Worm (Caenorhabditis elegans): ENCODE data around the gene ntl-9.
A peak's percentile ranks its signal among the peaks of the same experiment; 100 is the strongest.

Gene ntl-9

ce11 chrIII:4986790-4987259, 42.5 kb downstream of the ntl-9 start, which contains the start of the genes C27F2.10 and wdr-60 (continued):
- no peak for TF ChIP-seq gmeb-2 (tag; optimal IDR thresholded peaks at IDR 0.05)
- no peak for TF ChIP-seq C38D4.7 (GFP tag; optimal IDR thresholded peaks at IDR 0.05)
- TF ChIP-seq ceh-30 (tag; optimal IDR thresholded peaks at IDR 0.05) = no peak
- TF ChIP-seq pros-1 (tag; optimal IDR thresholded peaks at IDR 0.05) = no peak
- no peak for TF ChIP-seq hlh-15 (tag; optimal IDR thresholded peaks at IDR 0.05)
- TF ChIP-seq ceh-31 (tag; optimal IDR thresholded peaks at IDR 0.05) = peak; percentile 68
- TF ChIP-seq pha-2 (tag; optimal IDR thresholded peaks at IDR 0.05) = no peak
- TF ChIP-seq nhr-232 (tag; optimal IDR thresholded peaks at IDR 0.05) = no peak
- no peak for TF ChIP-seq unc-86 (tag; optimal IDR thresholded peaks at IDR 0.05)
- no peak for TF ChIP-seq ztf-16 (tag; optimal IDR thresholded peaks at IDR 0.05)
- no peak for TF ChIP-seq hlh-8 (tag; optimal IDR thresholded peaks at IDR 0.05)
- peak; percentile 59 for TF ChIP-seq tbx-2 (tag; optimal IDR thresholded peaks at IDR 0.05)
- no peak for TF ChIP-seq unc-55 (GFP tag; optimal IDR thresholded peaks at IDR 0.05)
- no peak for TF ChIP-seq unc-3 (GFP tag; conservative IDR thresholded peaks at IDR 0.05)
- TF ChIP-seq unc-3 (tag; optimal IDR thresholded peaks at IDR 0.05) = no peak
- no peak for TF ChIP-seq hlh-13 (GFP tag; optimal IDR thresholded peaks at IDR 0.05)
- TF ChIP-seq eyg-1 (tag; optimal IDR thresholded peaks at IDR 0.05) = no peak
- TF ChIP-seq che-1 (tag; optimal IDR thresholded peaks at IDR 0.05) = no peak
- TF ChIP-seq ceh-19 (GFP tag; optimal IDR thresholded peaks at IDR 0.05) = no peak
- no peak for TF ChIP-seq pag-3 (tag; optimal IDR thresholded peaks at IDR 0.05; ENCODE audit: borderline replicate concordance)

DNA sequence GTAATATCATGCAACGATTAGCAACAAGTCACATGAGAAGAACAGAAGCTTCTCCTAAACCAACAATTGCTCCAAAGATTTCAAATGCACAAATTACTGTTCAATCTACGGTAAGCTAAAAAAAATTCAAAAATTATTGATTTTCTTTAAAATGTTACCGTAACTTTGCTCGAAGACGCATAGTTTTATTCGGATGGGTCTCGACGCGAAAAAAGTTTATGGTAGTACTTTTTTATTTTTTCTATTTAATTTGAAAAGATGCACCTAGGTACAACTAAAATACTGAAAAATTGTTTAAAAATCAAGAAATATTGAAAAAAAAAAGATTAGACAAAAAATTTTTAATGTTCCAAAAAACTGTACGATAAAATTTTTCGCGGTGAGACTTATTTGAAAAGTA, 43.4 kb downstream of the ntl-9 start:
- TF ChIP-seq unc-42 (tag; optimal IDR thresholded peaks at IDR 0.05) (no peak), pha-4 (tag; optimal IDR thresholded peaks at IDR 0.05) (no peak), ceh-9 (tag; optimal IDR thresholded peaks at IDR 0.05) (no peak), unc-55 (GFP tag; optimal IDR thresholded peaks at IDR 0.05) (no peak), hlh-30 (tag; optimal IDR thresholded peaks at IDR 0.05; ENCODE audit: insufficient read depth) (no peak), fkh-10 (GFP tag; optimal IDR thresholded peaks at IDR 0.05) (no peak), sox-4 (tag; optimal IDR thresholded peaks at IDR 0.05) (no peak), rnt-1 (tag; optimal IDR thresholded peaks at IDR 0.05) (no peak), ceh-2 (tag; optimal IDR thresholded peaks at IDR 0.05) (no peak), npax-4 (tag; optimal IDR thresholded peaks at IDR 0.05) (no peak), pha-2 (tag; optimal IDR thresholded peaks at IDR 0.05) (no peak), zip-5 (tag; optimal IDR thresholded peaks at IDR 0.05) (no peak), ama-1 (optimal IDR thresholded peaks at IDR 0.05) (no peak), ceh-18 (tag; optimal IDR thresholded peaks at IDR 0.05) (no peak), hlh-6 (tag; optimal IDR thresholded peaks at IDR 0.05) (no peak), ceh-6 (GFP tag; optimal IDR thresholded peaks at IDR 0.05) (no peak), nfya-1 (tag; optimal IDR thresholded peaks at IDR 0.05) (no peak)
